Worm (Caenorhabditis elegans) whole organism, L3 larva: ENCODE measurements around the gene nhr-186.

ENCODE experiments used
- R02D3.7 ChIP-seq: fragments of 150-350 bp; optimal IDR thresholded peaks from 2 replicates; lab custom pipeline; 2014; ENCODE audit warnings: missing biosample characterization, missing genetic modification characterization
- lin-39 ChIP-seq: fragments of 150-350 bp; optimal IDR thresholded peaks from 2 replicates; lab custom pipeline; 2018; ENCODE audit warnings: missing biosample characterization, missing genetic modification reagents, missing genetic modification characterization
- mdl-1 ChIP-seq: fragments of 150-350 bp; optimal IDR thresholded peaks from 2 replicates; lab custom pipeline; 2014; ENCODE audit warnings: missing biosample characterization, missing genetic modification characterization
- nhr-237 ChIP-seq: fragments of 150-350 bp; optimal IDR thresholded peaks from 2 replicates; lab custom pipeline; 2014; ENCODE audit warnings: missing biosample characterization, missing genetic modification characterization
- nhr-25 ChIP-seq: sonication (generic microtip); optimal IDR thresholded peaks from 2 replicates; lab custom pipeline; 2017; ENCODE audit warnings: missing biosample characterization, missing genetic modification characterization
- nhr-76 ChIP-seq: fragments of 150-350 bp; sonication (generic microtip); optimal IDR thresholded peaks from 5 replicates; lab custom pipeline; 2014; ENCODE audit warnings: missing biosample characterization, missing genetic modification characterization
- pha-4 ChIP-seq: fragments of 150-350 bp; optimal IDR thresholded peaks from 2 replicates; lab custom pipeline; 2014; ENCODE audit warnings: missing biosample characterization, missing genetic modification reagents, missing genetic modification characterization
- sea-2 ChIP-seq: fragments of 150-350 bp; sonication (generic microtip); optimal IDR thresholded peaks from 4 replicates; lab custom pipeline; 2014; ENCODE audit warnings: missing biosample characterization, missing genetic modification reagents, missing genetic modification characterization

ce11 chrV:3841462-3841861 is 13.3 kb downstream of the nhr-186 start:
- TF ChIP-seq lin-39 (tag; lab: Kevin White, UChicago): no peak
- no peak for TF ChIP-seq sea-2 (GFP tag; lab: Kevin White, UChicago)
- no peak for TF ChIP-seq R02D3.7
- no peak for TF ChIP-seq nhr-237 (tag; lab: Kevin White, UChicago)
- no peak for TF ChIP-seq mdl-1 (tag; lab: Kevin White, UChicago)
- TF ChIP-seq nhr-76: no peak
- TF ChIP-seq pha-4 (tag; lab: Kevin White, UChicago): no peak
- no peak for TF ChIP-seq nhr-25 (tag; lab: Kevin White, UChicago)
